Worm (Caenorhabditis elegans): ENCODE results near the gene stn-2.
A peak's percentile ranks its signal among the peaks of the same experiment; 100 is the strongest.

The stn-2 gene

ce11 chrX:7660919-7661557 is 19.4 kb downstream of the stn-2 start, which contains the start of gene pcca-1:
Gene pcca-1, minus strand, starts transcription at chrX:7660986.
- TF ChIP-seq unc-120 (tag; optimal IDR thresholded peaks at IDR 0.05; ENCODE audit: poor library complexity, severe bottlenecking) (peak; percentile 84), nhr-76 (tag; optimal IDR thresholded peaks at IDR 0.05) (no peak), sptf-1 (tag; optimal IDR thresholded peaks at IDR 0.05) (no peak), bed-3 (GFP tag; optimal IDR thresholded peaks at IDR 0.05) (no peak), lin-32 (GFP tag; optimal IDR thresholded peaks at IDR 0.05) (no peak), ceh-39 (tag; optimal IDR thresholded peaks at IDR 0.05) (no peak), mls-2 (tag; optimal IDR thresholded peaks at IDR 0.05) (no peak), mab-5 (tag; optimal IDR thresholded peaks at IDR 0.05) (no peak), nhr-2 (tag; optimal IDR thresholded peaks at IDR 0.05) (no peak), cnd-1 (tag; optimal IDR thresholded peaks at IDR 0.05) (no peak), hlh-1 (tag; optimal IDR thresholded peaks at IDR 0.05) (peak; percentile 87), ceh-83 (GFP tag; optimal IDR thresholded peaks at IDR 0.05) (no peak), zip-8 (tag; optimal IDR thresholded peaks at IDR 0.05) (no peak), snpc-4 (tag; optimal IDR thresholded peaks at IDR 0.05) (no peak), pha-4 (tag; optimal IDR thresholded peaks at IDR 0.05) (no peak)

ce11 chrX:7659591-7660433 is 20.6 kb downstream of the stn-2 start:
- no peak for TF ChIP-seq nhr-28 (tag; optimal IDR thresholded peaks at IDR 0.05)

- no peak for TF ChIP-seq mab-5 (tag; optimal IDR thresholded peaks at IDR 0.05)
- TF ChIP-seq nhr-2 (tag; optimal IDR thresholded peaks at IDR 0.05): no peak
- no peak for TF ChIP-seq sptf-1 (tag; optimal IDR thresholded peaks at IDR 0.05)
- TF ChIP-seq mls-2 (tag; optimal IDR thresholded peaks at IDR 0.05): no peak
- no peak for TF ChIP-seq tbx-8 (GFP tag; optimal IDR thresholded peaks at IDR 0.05)
Observed at ce11 chrX:7656875-7657274, 23.5 kb downstream of the stn-2 start, which contains the start of gene F27D9.12. Gene F27D9.12, minus strand, starts transcription at chrX:7656975.

ce11 chrX:7655469-7656003 is 24.9 kb downstream of the stn-2 start:
- TF ChIP-seq zip-8 (tag; optimal IDR thresholded peaks at IDR 0.05) (peak; percentile 46), snpc-4 (tag; optimal IDR thresholded peaks at IDR 0.05) (no peak), ces-1 (GFP tag; optimal IDR thresholded peaks at IDR 0.05) (peak; percentile 79)

- TF ChIP-seq blmp-1 (tag; optimal IDR thresholded peaks at IDR 0.05) (no peak), unc-120 (tag; optimal IDR thresholded peaks at IDR 0.05; ENCODE audit: poor library complexity, severe bottlenecking) (peak; percentile 25), ces-1 (GFP tag; optimal IDR thresholded peaks at IDR 0.05) (peak; percentile 32)
Observed at ce11 chrX:7653708-7654390, 26.6 kb downstream of the stn-2 start.

ce11 chrX:7652308-7652707 is 28.1 kb downstream of the stn-2 start:
- TF ChIP-seq nhr-28 (tag; optimal IDR thresholded peaks at IDR 0.05): no peak
- TF ChIP-seq mep-1 (tag; optimal IDR thresholded peaks at IDR 0.05): no peak
- TF ChIP-seq unc-62 (GFP tag; optimal IDR thresholded peaks at IDR 0.05): no peak
- TF ChIP-seq mab-5 (tag; optimal IDR thresholded peaks at IDR 0.05): no peak
- TF ChIP-seq ham-2 (GFP tag; optimal IDR thresholded peaks at IDR 0.05): no peak
- TF ChIP-seq pha-4 (tag; optimal IDR thresholded peaks at IDR 0.05): no peak

- TF ChIP-seq bed-3 (GFP tag; optimal IDR thresholded peaks at IDR 0.05) (peak; percentile 27), unc-120 (tag; optimal IDR thresholded peaks at IDR 0.05; ENCODE audit: poor library complexity, severe bottlenecking) (peak; percentile 64), ces-1 (GFP tag; optimal IDR thresholded peaks at IDR 0.05) (peak; percentile 86), lin-13 (tag; optimal IDR thresholded peaks at IDR 0.05) (peak; percentile 25), zip-8 (tag; optimal IDR thresholded peaks at IDR 0.05) (peak; percentile 73), mls-2 (tag; optimal IDR thresholded peaks at IDR 0.05) (peak; percentile 38), nhr-237 (tag; optimal IDR thresholded peaks at IDR 0.05) (no peak), elt-1 (tag; optimal IDR thresholded peaks at IDR 0.05; ENCODE audit: borderline replicate concordance, insufficient read depth) (no peak)
Observed at ce11 chrX:7651219-7651958, 29.0 kb downstream of the stn-2 start.

Measured in whole organism, mixed stage, embryonic.